Worm (Caenorhabditis elegans): ENCODE measurements around the gene ZK899.5.
"Not testable (repeated sequence)": the region's sequence is repeated elsewhere in the genome, so short reads cannot be mapped to it uniquely, and the experiment has no call there.

ZK899.5 gene

ce11 chrX:9460834-9461233 lies at the start of gene ZK899.5:
TSS of gene ZK899.5 (minus strand) at chrX:9460934.
- TF ChIP-seq dao-5, W03F9.2, him-1 (tag; optimal IDR thresholded peaks at IDR 0.05): not testable (repeated sequence)

- TF ChIP-seq W03F9.2 (tag; optimal IDR thresholded peaks at IDR 0.05) (no peak), dao-5 (tag; optimal IDR thresholded peaks at IDR 0.05) (no peak), him-1 (tag; optimal IDR thresholded peaks at IDR 0.05) (no peak)
These were observed 49.7 kb upstream of the ZK899.5 start for ce11 chrX:9510448-9510847.

- no peak for TF ChIP-seq dao-5 (tag; optimal IDR thresholded peaks at IDR 0.05)
- TF ChIP-seq him-1 (tag; optimal IDR thresholded peaks at IDR 0.05): no peak
- no peak for TF ChIP-seq W03F9.2 (tag; optimal IDR thresholded peaks at IDR 0.05)
These were observed 49.2 kb upstream of the ZK899.5 start for ce11 chrX:9509922-9510321.

ce11 chrX:9509516-9509915 lies 48.8 kb upstream of the ZK899.5 start:
- no peak for TF ChIP-seq him-1 (tag; optimal IDR thresholded peaks at IDR 0.05)
- TF ChIP-seq W03F9.2 (tag; optimal IDR thresholded peaks at IDR 0.05): no peak
- no peak for TF ChIP-seq dao-5 (tag; optimal IDR thresholded peaks at IDR 0.05)

- TF ChIP-seq him-1 (tag; optimal IDR thresholded peaks at IDR 0.05): no peak
- no peak for TF ChIP-seq W03F9.2 (tag; optimal IDR thresholded peaks at IDR 0.05)
- no peak for TF ChIP-seq dao-5 (tag; optimal IDR thresholded peaks at IDR 0.05)
These were observed 47.8 kb upstream of the ZK899.5 start for ce11 chrX:9508426-9509010.

ce11 chrX:9506341-9506740 lies 45.6 kb upstream of the ZK899.5 start:
- TF ChIP-seq W03F9.2 (tag; optimal IDR thresholded peaks at IDR 0.05) (no peak), him-1 (tag; optimal IDR thresholded peaks at IDR 0.05) (no peak), dao-5 (tag; optimal IDR thresholded peaks at IDR 0.05) (no peak)

- TF ChIP-seq him-1 (tag; optimal IDR thresholded peaks at IDR 0.05): no peak
- no peak for TF ChIP-seq W03F9.2 (tag; optimal IDR thresholded peaks at IDR 0.05)
- no peak for TF ChIP-seq dao-5 (tag; optimal IDR thresholded peaks at IDR 0.05)
These were observed 44.2 kb upstream of the ZK899.5 start for ce11 chrX:9504911-9505397.

ce11 chrX:9504221-9504620 lies 43.5 kb upstream of the ZK899.5 start:
- no peak for TF ChIP-seq W03F9.2 (tag; optimal IDR thresholded peaks at IDR 0.05)
- TF ChIP-seq him-1 (tag; optimal IDR thresholded peaks at IDR 0.05): no peak
- no peak for TF ChIP-seq dao-5 (tag; optimal IDR thresholded peaks at IDR 0.05)

ce11 chrX:9499355-9499754 lies 38.6 kb upstream of the ZK899.5 start:
- TF ChIP-seq dao-5 (tag; optimal IDR thresholded peaks at IDR 0.05) (no peak), W03F9.2 (tag; optimal IDR thresholded peaks at IDR 0.05) (no peak), him-1 (tag; optimal IDR thresholded peaks at IDR 0.05) (no peak)

ce11 chrX:9494661-9495060 lies 33.9 kb upstream of the ZK899.5 start:
- TF ChIP-seq W03F9.2 (tag; optimal IDR thresholded peaks at IDR 0.05) (no peak), him-1 (tag; optimal IDR thresholded peaks at IDR 0.05) (no peak), dao-5 (tag; optimal IDR thresholded peaks at IDR 0.05) (no peak)

- TF ChIP-seq W03F9.2 (tag; optimal IDR thresholded peaks at IDR 0.05): no peak
- no peak for TF ChIP-seq dao-5 (tag; optimal IDR thresholded peaks at IDR 0.05)
- TF ChIP-seq him-1 (tag; optimal IDR thresholded peaks at IDR 0.05): no peak
These were observed 30.7 kb upstream of the ZK899.5 start for ce11 chrX:9491439-9491838.

- TF ChIP-seq dao-5 (tag; optimal IDR thresholded peaks at IDR 0.05) (no peak), him-1 (tag; optimal IDR thresholded peaks at IDR 0.05) (no peak), W03F9.2 (tag; optimal IDR thresholded peaks at IDR 0.05) (no peak)
These were observed 28.8 kb upstream of the ZK899.5 start for ce11 chrX:9489578-9489977.

ce11 chrX:9486160-9486559 lies 25.4 kb upstream of the ZK899.5 start:
- TF ChIP-seq dao-5 (tag; optimal IDR thresholded peaks at IDR 0.05) (no peak), W03F9.2 (tag; optimal IDR thresholded peaks at IDR 0.05) (no peak), him-1 (tag; optimal IDR thresholded peaks at IDR 0.05) (no peak)

- TF ChIP-seq dao-5 (tag; optimal IDR thresholded peaks at IDR 0.05) (no peak), him-1 (tag; optimal IDR thresholded peaks at IDR 0.05) (no peak), W03F9.2 (tag; optimal IDR thresholded peaks at IDR 0.05) (no peak)
These were observed 23.0 kb upstream of the ZK899.5 start for ce11 chrX:9483754-9484153.

ce11 chrX:9476752-9477151 lies 16.0 kb upstream of the ZK899.5 start:
- TF ChIP-seq dao-5 (tag; optimal IDR thresholded peaks at IDR 0.05) (no peak), W03F9.2 (tag; optimal IDR thresholded peaks at IDR 0.05) (no peak), him-1 (tag; optimal IDR thresholded peaks at IDR 0.05) (no peak)
